Fruit fly (Drosophila melanogaster) whole organism, embryonic: ENCODE data around the gene mwh.

ENCODE experiments used
- Bdp1 ChIP-seq: fragments of 200-800 bp; sonication (Bioruptor generic); optimal IDR thresholded peaks from 3 replicates; lab custom pipeline; 2016; ENCODE audit warnings: missing biosample characterization, missing genetic modification characterization
- CG11695 ChIP-seq: fragments of 200-800 bp; sonication (Bioruptor generic); IDR thresholded peaks from 3 replicates; pipeline ENCODE4 v1.3.6; 2022; ENCODE audit warnings: missing biosample characterization, missing genetic modification characterization
- CG11696 ChIP-seq: fragments of 200-800 bp; sonication (Bioruptor generic); IDR thresholded peaks from 2 replicates; pipeline ENCODE4 v1.3.6; 2022; ENCODE audit warnings: missing biosample characterization, missing genetic modification characterization
- CG12219 ChIP-seq: fragments of 200-800 bp; sonication (Bioruptor generic); optimal IDR thresholded peaks from 3 replicates; lab custom pipeline; 2018; ENCODE audit warnings: missing biosample characterization, mild to moderate bottlenecking, missing genetic modification characterization
- CG13894 ChIP-seq: fragments of 200-800 bp; sonication (Bioruptor generic); optimal IDR thresholded peaks from 3 replicates; lab custom pipeline; 2018; ENCODE audit warnings: missing biosample characterization, mild to moderate bottlenecking, missing genetic modification characterization, moderate library complexity
- CG16779 ChIP-seq: fragments of 200-800 bp; sonication (Bioruptor generic); IDR thresholded peaks from 2 replicates; pipeline ENCODE4 v1.3.6; 2022; ENCODE audit warnings: missing biosample characterization, missing genetic modification characterization
- CG17829 ChIP-seq: fragments of 200-800 bp; optimal IDR thresholded peaks from 2 replicates; lab custom pipeline; 2019; ENCODE audit warnings: missing biosample characterization, mild to moderate bottlenecking, missing genetic modification characterization, moderate library complexity
- CG18476 ChIP-seq: fragments of 200-800 bp; sonication (Bioruptor generic); optimal IDR thresholded peaks from 2 replicates; lab custom pipeline; 2016; ENCODE audit warnings: missing biosample characterization, mild to moderate bottlenecking, missing genetic modification characterization
- CG2120 ChIP-seq: fragments of 200-800 bp; sonication (Bioruptor generic); optimal IDR thresholded peaks from 3 replicates; lab custom pipeline; 2016; ENCODE audit warnings: missing biosample characterization, missing genetic modification characterization
- CG31441 ChIP-seq: fragments of 200-800 bp; sonication (Bioruptor generic); IDR thresholded peaks from 2 replicates; pipeline ENCODE4 v1.3.6; 2022; ENCODE audit warnings: missing biosample characterization, missing genetic modification characterization
- CG32772 ChIP-seq: fragments of 200-800 bp; sonication (Bioruptor generic); IDR thresholded peaks from 2 replicates; pipeline ENCODE4 v1.3.6; 2022; ENCODE audit warnings: missing biosample characterization, missing genetic modification characterization
- CG3281 ChIP-seq: fragments of 200-800 bp; sonication (Bioruptor generic); optimal IDR thresholded peaks from 3 replicates; lab custom pipeline; 2017; ENCODE audit warnings: missing biosample characterization, mild to moderate bottlenecking, missing genetic modification characterization
- CG6254 ChIP-seq: fragments of 200-800 bp; sonication (Bioruptor generic); optimal IDR thresholded peaks from 3 replicates; lab custom pipeline; 2017; ENCODE audit warnings: mild to moderate bottlenecking, missing biosample characterization, missing genetic modification reagents, missing genetic modification characterization
- CG6272 ChIP-seq: fragments of 200-800 bp; sonication (Bioruptor generic); IDR thresholded peaks from 2 replicates; pipeline ENCODE4 v1.3.6; 2022; ENCODE audit warnings: missing biosample characterization, missing genetic modification characterization
- CG7987 ChIP-seq: fragments of 200-800 bp; sonication (Bioruptor generic); optimal IDR thresholded peaks from 2 replicates; lab custom pipeline; 2018; ENCODE audit warnings: missing biosample characterization, mild to moderate bottlenecking, missing genetic modification characterization, moderate library complexity
- CG8089 ChIP-seq: fragments of 200-800 bp; sonication (Bioruptor generic); optimal IDR thresholded peaks from 3 replicates; lab custom pipeline; 2016; ENCODE audit warnings: missing biosample characterization, missing genetic modification characterization
- CTCF ChIP-seq: fragments of 200-800 bp; sonication (Bioruptor generic); optimal IDR thresholded peaks from 2 replicates; lab custom pipeline; 2017; ENCODE audit warnings: missing biosample characterization, mild to moderate bottlenecking, missing genetic modification characterization, moderate library complexity
- Chrac-16 ChIP-seq: fragments of 200-800 bp; sonication (Bioruptor generic); optimal IDR thresholded peaks from 3 replicates; lab custom pipeline; 2016; ENCODE audit warnings: missing biosample characterization, missing genetic modification characterization
- E2f1 ChIP-seq: fragments of 200-800 bp; sonication (Bioruptor generic); IDR thresholded peaks from 2 replicates; pipeline ENCODE4 v1.3.6; 2022; ENCODE audit warnings: missing biosample characterization, missing genetic modification characterization
- Ets65A ChIP-seq: fragments of 200-800 bp; sonication (Bioruptor generic); peaks from one replicate; lab custom pipeline; 2016; ENCODE audit warnings: missing biosample characterization, missing genetic modification characterization
- Hr78 ChIP-seq, 2 experiments: fragments of 200-800 bp in 1 of 2; fragments of >200 bp in 1 of 2; sonication (Bioruptor generic) in 1 of 2; optimal IDR thresholded peaks; 2 replicates each; lab custom pipeline; 2017 to 2019; ENCODE audit warnings: missing biosample characterization in 2 of 2, missing genetic modification characterization in 2 of 2, mild to moderate bottlenecking in 1 of 2, moderate library complexity in 1 of 2
- Kr ChIP-seq: fragments of 200-800 bp; sonication (Bioruptor generic); optimal IDR thresholded peaks from 2 replicates; lab custom pipeline; 2017; ENCODE audit warnings: missing biosample characterization, mild to moderate bottlenecking, missing genetic modification characterization
- Med ChIP-seq: fragments of 200-800 bp; sonication (Bioruptor generic); peaks from one replicate; lab custom pipeline; 2016; ENCODE audit warnings: missing biosample characterization, missing genetic modification characterization, mild to moderate bottlenecking, inconsistent platforms, moderate library complexity
- Nf-YB ChIP-seq: fragments of 200-800 bp; sonication (Bioruptor generic); optimal IDR thresholded peaks from 3 replicates; lab custom pipeline; 2019; ENCODE audit warnings: missing biosample characterization, mild to moderate bottlenecking, missing genetic modification characterization, moderate library complexity
- Oaz ChIP-seq: fragments of 200-800 bp; sonication (Bioruptor generic); IDR thresholded peaks from 2 replicates; pipeline ENCODE4 v1.3.6; 2022; ENCODE audit warnings: missing biosample characterization, missing genetic modification characterization
- Pdp1 ChIP-seq, 2 experiments: fragments of 200-800 bp; sonication (Bioruptor generic); optimal IDR thresholded peaks; 3 replicates each; lab custom pipeline; 2016; ENCODE audit warnings: missing biosample characterization in 2 of 2, missing genetic modification characterization in 2 of 2, mild to moderate bottlenecking in 1 of 2, moderate library complexity in 1 of 2
- Six4 ChIP-seq: fragments of 200-800 bp; sonication (Bioruptor generic); optimal IDR thresholded peaks from 2 replicates; lab custom pipeline; 2016; ENCODE audit warnings: missing biosample characterization, missing genetic modification characterization
- dpn ChIP-seq, 2 experiments: fragments of 200-800 bp; sonication (Bioruptor generic); optimal IDR thresholded peaks; 3 replicates each; lab custom pipeline; 2016; ENCODE audit warnings: missing biosample characterization in 2 of 2, missing genetic modification characterization in 2 of 2
- ftz-f1 ChIP-seq: fragments of 200-800 bp; sonication (Bioruptor generic); optimal IDR thresholded peaks from 2 replicates; lab custom pipeline; 2016; ENCODE audit warnings: missing biosample characterization, missing genetic modification characterization
- hb ChIP-seq: fragments of 200-800 bp; sonication (Bioruptor generic); IDR thresholded peaks from 3 replicates; pipeline ENCODE4 v1.3.6; 2022; ENCODE audit warnings: missing biosample characterization, missing genetic modification characterization; ENCODE audit not compliant: partially characterized antibody
- ind ChIP-seq: fragments of 200-800 bp; sonication (Bioruptor generic); optimal IDR thresholded peaks from 3 replicates; lab custom pipeline; 2016; ENCODE audit warnings: missing biosample characterization, missing genetic modification characterization
- jing ChIP-seq: fragments of 200-800 bp; sonication (Bioruptor generic); optimal IDR thresholded peaks from 2 replicates; lab custom pipeline; 2018; ENCODE audit warnings: missing biosample characterization, mild to moderate bottlenecking, missing genetic modification characterization
- lov ChIP-seq, 2 experiments: fragments of 200-800 bp in 1 of 2; fragments of >200 bp in 1 of 2; sonication (Bioruptor generic) in 1 of 2; IDR thresholded peaks in 1 of 2; optimal IDR thresholded peaks in 1 of 2; 2 replicates in 1 of 2; 3 replicates in 1 of 2; pipeline versions ENCODE4 v1.3.6 to Lab custom; 2017 to 2022; ENCODE audit warnings: missing biosample characterization in 1 of 2, missing genetic modification characterization in 1 of 2
- org-1 ChIP-seq: fragments of 200-800 bp; sonication (Bioruptor generic); optimal IDR thresholded peaks from 2 replicates; lab custom pipeline; 2017; ENCODE audit warnings: missing biosample characterization, missing genetic modification characterization
- pita ChIP-seq: fragments of 200-800 bp; sonication (Bioruptor generic); optimal IDR thresholded peaks from 2 replicates; lab custom pipeline; 2017; ENCODE audit warnings: missing biosample characterization, mild to moderate bottlenecking, missing genetic modification characterization
- pnt ChIP-seq: fragments of 200-800 bp; sonication (Bioruptor generic); optimal IDR thresholded peaks from 3 replicates; lab custom pipeline; 2016; ENCODE audit warnings: missing biosample characterization, missing genetic modification characterization
- row ChIP-seq: fragments of 200-800 bp; sonication (Bioruptor generic); IDR thresholded peaks from 3 replicates; pipeline ENCODE4 v1.3.6; 2022; ENCODE audit warnings: missing biosample characterization, missing genetic modification characterization
- run ChIP-seq: fragments of 200-800 bp; sonication (Bioruptor generic); optimal IDR thresholded peaks from 3 replicates; lab custom pipeline; 2018; ENCODE audit warnings: missing biosample characterization, mild to moderate bottlenecking, missing genetic modification characterization
- sens ChIP-seq: fragments of 200-800 bp; sonication (Bioruptor generic); peaks from one replicate; lab custom pipeline; 2016; ENCODE audit warnings: missing biosample characterization, missing genetic modification characterization
- shn ChIP-seq: fragments of 200-800 bp; sonication (Bioruptor generic); optimal IDR thresholded peaks from 3 replicates; lab custom pipeline; 2016; ENCODE audit warnings: missing biosample characterization, missing genetic modification characterization
- sisA ChIP-seq: fragments of 200-800 bp; sonication (Bioruptor generic); IDR thresholded peaks from 2 replicates; pipeline ENCODE4 v1.3.6; 2022; ENCODE audit warnings: missing biosample characterization, missing genetic modification characterization
- slou ChIP-seq: fragments of 200-800 bp; sonication (Bioruptor generic); optimal IDR thresholded peaks from 3 replicates; lab custom pipeline; 2016; ENCODE audit warnings: missing biosample characterization, missing genetic modification characterization
- tin ChIP-seq: fragments of 200-800 bp; sonication (Bioruptor generic); optimal IDR thresholded peaks from 3 replicates; lab custom pipeline; 2016; ENCODE audit warnings: missing biosample characterization, missing genetic modification characterization
- unc-4 ChIP-seq: fragments of 200-800 bp; sonication (Bioruptor generic); IDR thresholded peaks from 2 replicates; pipeline ENCODE4 v1.3.6; 2022; ENCODE audit warnings: missing biosample characterization, missing genetic modification characterization; ENCODE audit not compliant: partially characterized antibody
- vfl ChIP-seq: fragments of 200-800 bp; sonication (Bioruptor generic); optimal IDR thresholded peaks from 2 replicates; lab custom pipeline; 2016; ENCODE audit warnings: missing biosample characterization, missing genetic modification characterization

mwh gene

dm6 chr3L:1193123-1193844 lies 7.3 kb upstream of the mwh start, which contains the start of gene Trhn (continued):
- TF ChIP-seq Nf-YB (GFP tag; lab: Kevin White, UChicago): peak; percentile 24
- TF ChIP-seq CTCF: no peak
- TF ChIP-seq CG6254 (GFP tag; lab: Kevin White, UChicago): no peak
- peak; percentile 50; the same call in 2 of the 3 replicates for TF ChIP-seq row (GFP tag; lab: Robert Waterston, UW)
- peak; percentile 52 for TF ChIP-seq CG13894
- no peak for TF ChIP-seq CG6272 (GFP tag; lab: Robert Waterston, UW)

- TF ChIP-seq hb (GFP tag; lab: Robert Waterston, UW) (0 out of 3 replicates have a peak, but pooled peaks have one; percentile 41), CG13894 (no peak)
These were observed 5.4 kb upstream of the mwh start, which contains the start of gene LysX for dm6 chr3L:1195202-1195601. Gene LysX, minus strand, starts transcription at chr3L:1195302.

DNA sequence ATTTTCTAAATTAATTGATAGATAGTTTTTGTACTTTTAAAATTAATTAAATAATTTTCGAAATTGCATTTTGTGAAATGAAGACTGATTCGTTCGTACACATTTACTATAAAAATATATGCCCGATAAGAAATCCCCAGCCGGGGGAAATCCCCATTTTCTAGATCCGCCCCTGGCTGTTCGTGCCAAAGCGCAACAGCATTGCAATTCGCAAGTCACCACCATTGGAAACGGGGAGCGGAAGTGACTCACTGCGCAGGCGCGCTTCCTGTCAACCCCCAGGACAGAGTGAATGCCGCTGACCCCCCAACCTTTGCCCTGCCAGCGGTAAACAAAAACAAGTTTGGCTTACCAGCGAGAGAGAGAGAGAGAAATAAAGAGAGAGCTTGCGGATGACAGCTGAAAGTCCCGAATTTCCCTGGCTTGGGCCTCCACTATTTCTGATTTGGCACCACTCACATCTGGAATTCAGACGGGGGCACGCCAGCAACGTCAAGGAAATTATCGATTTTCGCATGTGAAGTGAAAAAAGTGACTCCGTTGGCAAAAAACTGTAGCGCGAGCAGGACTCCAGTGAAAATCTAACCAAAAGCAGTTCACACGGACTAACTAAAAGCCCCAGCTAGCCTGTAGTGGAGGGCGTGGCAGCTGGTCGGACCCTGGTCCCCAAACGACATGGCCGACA lies 4.6 kb upstream of the mwh start, which contains the start of gene Aplip1:
Gene Aplip1, plus strand, starts transcription at position 450 of the 685 bp plus-strand sequence.
- TF ChIP-seq CG12219 (no peak), Hr78 (GFP tag; optimal IDR thresholded peaks at IDR 0.05; lab: Kevin White, UChicago) (peak in 1 of 2 experiments; percentile 31), CG7987 (GFP tag; lab: Kevin White, UChicago) (no peak), E2f1 (GFP tag; lab: Robert Waterston, UW) (peak; percentile 21; the same call in 1 of the 2 replicates), lov (optimal IDR thresholded peaks at IDR 0.05; lab: Kevin White, UChicago) (no peak), lov (GFP tag; IDR thresholded peaks at IDR 0.05; lab: Robert Waterston, UW) (no peak), vfl (GFP tag; lab: Kevin White, UChicago) (no peak), Oaz (GFP tag; lab: Robert Waterston, UW) (no peak), CG11695 (GFP tag; lab: Robert Waterston, UW) (0 out of 3 replicates have a peak, but pooled peaks have one; percentile 15), jing (no peak), CG16779 (GFP tag; lab: Robert Waterston, UW) (0 out of 2 replicates have a peak, but pooled peaks have one; percentile 21), shn (GFP tag; lab: Kevin White, UChicago) (no peak), Chrac-16 (GFP tag; lab: Kevin White, UChicago) (no peak), CG18476 (no peak), sisA (GFP tag; lab: Robert Waterston, UW) (0 out of 2 replicates have a peak, but pooled peaks have one; percentile 14), pnt (GFP tag; lab: Kevin White, UChicago) (no peak), dpn (GFP tag; optimal IDR thresholded peaks at IDR 0.05; lab: Kevin White, UChicago) (no peak), tin (GFP tag; lab: Kevin White, UChicago) (no peak), Ets65A (GFP tag; lab: Kevin White, UChicago) (peak; percentile 75), CG3281 (GFP tag; lab: Kevin White, UChicago) (no peak), org-1 (GFP tag; lab: Kevin White, UChicago) (no peak), CG17829 (tag; lab: Kevin White, UChicago) (no peak), CG32772 (GFP tag; lab: Robert Waterston, UW) (no peak), ftz-f1 (GFP tag; lab: Kevin White, UChicago) (no peak), row (GFP tag; lab: Robert Waterston, UW) (peak; percentile 22; the same call in 1 of the 3 replicates), Bdp1 (GFP tag; lab: Kevin White, UChicago) (no peak), Pdp1 (GFP tag; optimal IDR thresholded peaks at IDR 0.05; lab: Kevin White, UChicago) (peak in 1 of 2 experiments; percentile 22), unc-4 (GFP tag; lab: Robert Waterston, UW) (no peak), Six4 (GFP tag; lab: Kevin White, UChicago) (no peak), slou (no peak), CG11696 (GFP tag; lab: Robert Waterston, UW) (no peak), Med (GFP tag; lab: Kevin White, UChicago) (peak; percentile 82), Kr (no peak), ind (GFP tag; lab: Kevin White, UChicago) (no peak), CG2120 (GFP tag; lab: Kevin White, UChicago) (peak; percentile 46), sens (GFP tag; lab: Kevin White, UChicago) (peak; percentile 16), pita (GFP tag; lab: Kevin White, UChicago) (no peak), CG8089 (GFP tag; lab: Kevin White, UChicago) (no peak), run (tag; lab: Kevin White, UChicago) (no peak), CG31441 (GFP tag; lab: Robert Waterston, UW) (no peak)
